Fruit fly (Drosophila melanogaster): Measurements from ENCODE around the gene CG31626.

- TF ChIP-seq CG15479 (GFP tag; optimal IDR thresholded peaks at IDR 0.05), result peak; percentile 21
- TF ChIP-seq CG8388 (GFP tag; optimal IDR thresholded peaks at IDR 0.05), result no peak
- TF ChIP-seq gsb (GFP tag; IDR thresholded peaks at IDR 0.05), result no peak
These were observed 21.6 kb downstream of the CG31626 start for dm6 chr2L:21214961-21215362.

All from whole organism, embryonic.